Fruit fly (Drosophila melanogaster) whole organism, embryonic: ENCODE data around the gene CG14535.

Experiments used
- BtbVII ChIP-seq: fragments of 200-800 bp; sonication (Bioruptor generic); optimal IDR thresholded peaks from 3 replicates; lab custom pipeline; 2017; ENCODE audit warnings: missing biosample characterization, mild to moderate bottlenecking, missing genetic modification characterization
- CG11695 ChIP-seq: fragments of 200-800 bp; sonication (Bioruptor generic); IDR thresholded peaks from 3 replicates; pipeline ENCODE4 v1.3.6; 2022; ENCODE audit warnings: missing biosample characterization, missing genetic modification characterization
- CG11723 ChIP-seq: fragments of 200-800 bp; sonication (Bioruptor generic); optimal IDR thresholded peaks from 2 replicates; lab custom pipeline; 2017; ENCODE audit warnings: missing biosample characterization, mild to moderate bottlenecking, missing genetic modification characterization
- CG12071 ChIP-seq: fragments of 200-800 bp; sonication (Bioruptor generic); optimal IDR thresholded peaks from 3 replicates; lab custom pipeline; 2018; ENCODE audit warnings: missing biosample characterization, mild to moderate bottlenecking, missing genetic modification characterization
- CG12219 ChIP-seq: fragments of 200-800 bp; sonication (Bioruptor generic); optimal IDR thresholded peaks from 3 replicates; lab custom pipeline; 2018; ENCODE audit warnings: missing biosample characterization, mild to moderate bottlenecking, missing genetic modification characterization
- CG13624 ChIP-seq: fragments of 200-800 bp; sonication (Bioruptor generic); optimal IDR thresholded peaks from 2 replicates; lab custom pipeline; 2016; ENCODE audit warnings: missing biosample characterization, missing genetic modification characterization
- CG14710 ChIP-seq: fragments of 200-800 bp; sonication (Bioruptor generic); optimal IDR thresholded peaks from 3 replicates; lab custom pipeline; 2019; ENCODE audit warnings: missing biosample characterization, mild to moderate bottlenecking, missing genetic modification characterization, moderate library complexity
- CG16863 ChIP-seq: fragments of 200-800 bp; sonication (Bioruptor generic); optimal IDR thresholded peaks from 3 replicates; lab custom pipeline; 2016; ENCODE audit warnings: missing biosample characterization, missing genetic modification characterization
- CG3065 ChIP-seq: fragments of 200-800 bp; sonication (Bioruptor generic); optimal IDR thresholded peaks from 2 replicates; lab custom pipeline; 2016; ENCODE audit warnings: missing biosample characterization, missing genetic modification characterization
- CG3163 ChIP-seq: fragments of 200-800 bp; sonication (Bioruptor generic); optimal IDR thresholded peaks from 3 replicates; lab custom pipeline; 2016; ENCODE audit warnings: missing biosample characterization, missing genetic modification characterization
- CG34422 ChIP-seq: fragments of 200-800 bp; sonication (Bioruptor generic); IDR thresholded peaks from 3 replicates; pipeline ENCODE4 v1.3.6; 2022; ENCODE audit warnings: missing biosample characterization, missing genetic modification characterization
- CG3995 ChIP-seq: fragments of 200-800 bp; sonication (Bioruptor generic); optimal IDR thresholded peaks from 3 replicates; lab custom pipeline; 2016; ENCODE audit warnings: missing biosample characterization, missing genetic modification characterization
- CG4282 ChIP-seq: fragments of 200-800 bp; sonication (Bioruptor generic); optimal IDR thresholded peaks from 2 replicates; lab custom pipeline; 2016; ENCODE audit warnings: missing biosample characterization, missing genetic modification characterization
- CG4328 ChIP-seq: fragments of 200-800 bp; sonication (Bioruptor generic); optimal IDR thresholded peaks from 3 replicates; lab custom pipeline; 2017; ENCODE audit warnings: missing biosample characterization, missing genetic modification reagents, missing genetic modification characterization
- CG5953 ChIP-seq: fragments of 200-800 bp; sonication (Bioruptor generic); IDR thresholded peaks from 2 replicates; pipeline ENCODE4 v1.3.6; 2022; ENCODE audit warnings: missing biosample characterization, missing genetic modification characterization
- CG7987 ChIP-seq: fragments of 200-800 bp; sonication (Bioruptor generic); optimal IDR thresholded peaks from 2 replicates; lab custom pipeline; 2018; ENCODE audit warnings: missing biosample characterization, mild to moderate bottlenecking, missing genetic modification characterization, moderate library complexity
- CG9727 ChIP-seq: fragments of 200-800 bp; sonication (Bioruptor generic); optimal IDR thresholded peaks from 3 replicates; lab custom pipeline; 2017; ENCODE audit warnings: missing biosample characterization, mild to moderate bottlenecking, missing genetic modification characterization
- D19B ChIP-seq: fragments of 200-800 bp; sonication (Bioruptor generic); optimal IDR thresholded peaks from 2 replicates; lab custom pipeline; 2017; ENCODE audit warnings: missing biosample characterization, mild to moderate bottlenecking, missing genetic modification characterization
- Dad ChIP-seq: fragments of 200-800 bp; sonication (Bioruptor generic); optimal IDR thresholded peaks from 3 replicates; lab custom pipeline; 2016; ENCODE audit warnings: missing biosample characterization, missing genetic modification characterization
- Dfd ChIP-seq, 2 experiments: fragments of >200 bp; optimal IDR thresholded peaks; 2 replicates each; lab custom pipeline; 2017; ENCODE audit warnings: missing biosample characterization in 2 of 2, missing genetic modification characterization in 2 of 2
- Ets65A ChIP-seq: fragments of 200-800 bp; sonication (Bioruptor generic); peaks from one replicate; lab custom pipeline; 2016; ENCODE audit warnings: missing biosample characterization, missing genetic modification characterization
- HLH4C ChIP-seq: fragments of 200-800 bp; sonication (Bioruptor generic); IDR thresholded peaks from 3 replicates; pipeline ENCODE4 v1.3.6; 2022; ENCODE audit warnings: missing biosample characterization, missing genetic modification characterization; ENCODE audit not compliant: partially characterized antibody
- Kr ChIP-seq: fragments of 200-800 bp; sonication (Bioruptor generic); optimal IDR thresholded peaks from 2 replicates; lab custom pipeline; 2017; ENCODE audit warnings: missing biosample characterization, mild to moderate bottlenecking, missing genetic modification characterization
- Oaz ChIP-seq: fragments of 200-800 bp; sonication (Bioruptor generic); IDR thresholded peaks from 2 replicates; pipeline ENCODE4 v1.3.6; 2022; ENCODE audit warnings: missing biosample characterization, missing genetic modification characterization
- Rfx ChIP-seq: fragments of 200-800 bp; sonication (Bioruptor generic); IDR thresholded peaks from 2 replicates; pipeline ENCODE4 v1.3.6; 2022; ENCODE audit warnings: missing biosample characterization, missing genetic modification characterization
- Sox102F ChIP-seq: fragments of 200-800 bp; sonication (Bioruptor generic); optimal IDR thresholded peaks from 2 replicates; lab custom pipeline; 2018; ENCODE audit warnings: missing biosample characterization, mild to moderate bottlenecking, missing genetic modification characterization, moderate library complexity
- ase ChIP-seq: fragments of 200-800 bp; sonication (Bioruptor generic); IDR thresholded peaks from 3 replicates; pipeline ENCODE4 v1.3.6; 2022; ENCODE audit warnings: missing biosample characterization, missing genetic modification characterization
- bcd ChIP-seq: fragments of 200-800 bp; sonication (Bioruptor generic); optimal IDR thresholded peaks from 2 replicates; lab custom pipeline; 2017; ENCODE audit warnings: missing biosample characterization, mild to moderate bottlenecking, missing genetic modification characterization
- bigmax ChIP-seq: fragments of 200-800 bp; sonication (Bioruptor generic); optimal IDR thresholded peaks from 2 replicates; lab custom pipeline; 2018; ENCODE audit warnings: missing biosample characterization, mild to moderate bottlenecking, missing genetic modification characterization
- bowl ChIP-seq: fragments of 200-800 bp; sonication (Bioruptor generic); IDR thresholded peaks from 2 replicates; pipeline ENCODE4 v1.3.6; 2022; ENCODE audit warnings: missing biosample characterization, missing genetic modification characterization
- caup ChIP-seq: fragments of 200-800 bp; sonication (Bioruptor generic); optimal IDR thresholded peaks from 3 replicates; lab custom pipeline; 2017; ENCODE audit warnings: missing biosample characterization, mild to moderate bottlenecking, missing genetic modification characterization, moderate library complexity; ENCODE audit not compliant: severe bottlenecking
- chif ChIP-seq, 2 experiments: fragments of 200-800 bp; sonication (Bioruptor generic); optimal IDR thresholded peaks; 3 replicates each; lab custom pipeline; 2016; ENCODE audit warnings: missing biosample characterization in 2 of 2, missing genetic modification characterization in 2 of 2
- croc ChIP-seq: fragments of 200-800 bp; sonication (Bioruptor generic); conservative IDR thresholded peaks from 3 replicates; pipeline ENCODE4 v1.3.6; 2022; ENCODE audit warnings: missing biosample characterization, missing genetic modification characterization
- dan ChIP-seq: fragments of 200-800 bp; sonication (Bioruptor generic); IDR thresholded peaks from 2 replicates; pipeline ENCODE4 v1.3.6; 2022; ENCODE audit warnings: missing biosample characterization, missing genetic modification characterization
- ftz-f1 ChIP-seq: fragments of 200-800 bp; sonication (Bioruptor generic); optimal IDR thresholded peaks from 2 replicates; lab custom pipeline; 2016; ENCODE audit warnings: missing biosample characterization, missing genetic modification characterization
- gcm ChIP-seq: fragments of 200-800 bp; sonication (Bioruptor generic); optimal IDR thresholded peaks from 2 replicates; lab custom pipeline; 2019; ENCODE audit warnings: missing biosample characterization, mild to moderate bottlenecking, missing genetic modification characterization, moderate library complexity
- hkb ChIP-seq, 2 experiments: fragments of 200-800 bp in 1 of 2; fragments of >200 bp in 1 of 2; sonication (Bioruptor generic) in 1 of 2; IDR thresholded peaks in 1 of 2; optimal IDR thresholded peaks in 1 of 2; 2 replicates each; pipeline versions ENCODE4 v1.3.6 to Lab custom; 2017 to 2022; ENCODE audit warnings: missing biosample characterization in 1 of 2, missing genetic modification characterization in 1 of 2
- ind ChIP-seq: fragments of 200-800 bp; sonication (Bioruptor generic); optimal IDR thresholded peaks from 3 replicates; lab custom pipeline; 2016; ENCODE audit warnings: missing biosample characterization, missing genetic modification characterization
- klu ChIP-seq: fragments of 200-800 bp; sonication (Bioruptor generic); IDR thresholded peaks from 2 replicates; pipeline ENCODE4 v1.3.6; 2022; ENCODE audit warnings: missing biosample characterization, missing genetic modification characterization
- lov ChIP-seq, 2 experiments: fragments of 200-800 bp in 1 of 2; fragments of >200 bp in 1 of 2; sonication (Bioruptor generic) in 1 of 2; IDR thresholded peaks in 1 of 2; optimal IDR thresholded peaks in 1 of 2; 2 replicates in 1 of 2; 3 replicates in 1 of 2; pipeline versions ENCODE4 v1.3.6 to Lab custom; 2017 to 2022; ENCODE audit warnings: missing biosample characterization in 1 of 2, missing genetic modification characterization in 1 of 2
- nau ChIP-seq: fragments of 200-800 bp; sonication (Bioruptor generic); optimal IDR thresholded peaks from 3 replicates; lab custom pipeline; 2017; ENCODE audit warnings: missing biosample characterization, mild to moderate bottlenecking, missing genetic modification characterization, missing genetic modification reagents
- oc ChIP-seq: fragments of 200-800 bp; sonication (Bioruptor generic); optimal IDR thresholded peaks from 2 replicates; lab custom pipeline; 2018; ENCODE audit warnings: missing biosample characterization, mild to moderate bottlenecking, missing genetic modification characterization, moderate library complexity
- phol ChIP-seq: fragments of 200-800 bp; sonication (Bioruptor generic); optimal IDR thresholded peaks from 3 replicates; lab custom pipeline; 2018; ENCODE audit warnings: missing biosample characterization, mild to moderate bottlenecking, missing genetic modification characterization, moderate library complexity
- psq ChIP-seq: fragments of 200-800 bp; sonication (Bioruptor generic); optimal IDR thresholded peaks from 2 replicates; lab custom pipeline; 2017; ENCODE audit warnings: missing biosample characterization, missing genetic modification characterization
- sens-2 ChIP-seq: fragments of 200-800 bp; sonication (Bioruptor generic); IDR thresholded peaks from 2 replicates; pipeline ENCODE4 v1.3.6; 2022; ENCODE audit warnings: missing biosample characterization, missing genetic modification characterization
- slou ChIP-seq: fragments of 200-800 bp; sonication (Bioruptor generic); optimal IDR thresholded peaks from 3 replicates; lab custom pipeline; 2016; ENCODE audit warnings: missing biosample characterization, missing genetic modification characterization
- so ChIP-seq: fragments of 200-800 bp; sonication (Bioruptor generic); IDR thresholded peaks from 3 replicates; pipeline ENCODE4 v1.3.6; 2022; ENCODE audit warnings: missing biosample characterization, missing genetic modification characterization
- usp ChIP-seq: fragments of >200 bp; optimal IDR thresholded peaks from 2 replicates; lab custom pipeline; 2017; ENCODE audit warnings: missing biosample characterization, missing genetic modification characterization
- vfl ChIP-seq: fragments of 200-800 bp; sonication (Bioruptor generic); optimal IDR thresholded peaks from 2 replicates; lab custom pipeline; 2016; ENCODE audit warnings: missing biosample characterization, missing genetic modification characterization

Gene CG14535

dm6 chr2L:7811249-7812002 is 43.8 kb downstream of the CG14535 start, which contains the start of gene LanB1 (continued):
- no peak for TF ChIP-seq vfl (GFP tag; lab: Kevin White, UChicago)
- peak; percentile 52; the same call in 1 of the 3 replicates for TF ChIP-seq CG34422
- peak; percentile 28 for TF ChIP-seq ftz-f1
- no peak for TF ChIP-seq CG9727
- TF ChIP-seq ind (GFP tag; lab: Kevin White, UChicago), result no peak
- TF ChIP-seq CG12071 (GFP tag; lab: Kevin White, UChicago), result no peak
- TF ChIP-seq Dad (GFP tag; lab: Kevin White, UChicago), result peak; percentile 19
- no peak for TF ChIP-seq Ets65A (GFP tag; lab: Kevin White, UChicago)
- no peak for TF ChIP-seq CG4328 (GFP tag; lab: Kevin White, UChicago)
- TF ChIP-seq Kr, result peak; percentile 18
- peak; percentile 8 for TF ChIP-seq nau (GFP tag; lab: Kevin White, UChicago)
- no peak for TF ChIP-seq klu (GFP tag; lab: Robert Waterston, UW)
- TF ChIP-seq CG16863 (GFP tag; lab: Kevin White, UChicago), result peak; percentile 99
- TF ChIP-seq CG13624 (GFP tag; lab: Kevin White, UChicago), result peak; percentile 2
- TF ChIP-seq CG3995 (GFP tag; lab: Kevin White, UChicago), result no peak
- peak; percentile 13 for TF ChIP-seq caup (GFP tag; lab: Kevin White, UChicago)
- TF ChIP-seq BtbVII, result no peak
- TF ChIP-seq Dfd (GFP tag; optimal IDR thresholded peaks at IDR 0.05; lab: Kevin White, UChicago), result no peak
- no peak for TF ChIP-seq CG5953 (GFP tag; lab: Robert Waterston, UW)
- no peak for TF ChIP-seq CG3163 (GFP tag; lab: Kevin White, UChicago)
- TF ChIP-seq phol, result no peak
- TF ChIP-seq bcd, result no peak
- peak; percentile 16 for TF ChIP-seq CG12219 (GFP tag; lab: Kevin White, UChicago)
- TF ChIP-seq chif (GFP tag; optimal IDR thresholded peaks at IDR 0.05; lab: Kevin White, UChicago), result no peak
- TF ChIP-seq CG4282 (GFP tag; lab: Kevin White, UChicago), result no peak
- TF ChIP-seq bigmax (GFP tag; lab: Kevin White, UChicago), result no peak
- no peak for TF ChIP-seq CG3065 (GFP tag; lab: Kevin White, UChicago)
- TF ChIP-seq so (GFP tag; lab: Robert Waterston, UW), result no peak
- TF ChIP-seq oc, result peak; percentile 52
- no peak for TF ChIP-seq slou (GFP tag; lab: Kevin White, UChicago)
- no peak for TF ChIP-seq gcm (GFP tag; lab: Kevin White, UChicago)
- no peak for TF ChIP-seq CG14710 (tag; lab: Kevin White, UChicago)
- peak; percentile 36 for TF ChIP-seq CG7987 (GFP tag; lab: Kevin White, UChicago)
- no peak for TF ChIP-seq croc (GFP tag; lab: Robert Waterston, UW)
- 0 out of 2 replicates have a peak, but pooled peaks have one; percentile 14 for TF ChIP-seq bowl (GFP tag; lab: Robert Waterston, UW)
- no peak for TF ChIP-seq CG11723 (GFP tag; lab: Kevin White, UChicago)
- TF ChIP-seq usp, result no peak
- no peak for TF ChIP-seq hkb (optimal IDR thresholded peaks at IDR 0.05; lab: Kevin White, UChicago)
- peak; percentile 34; the same call in 1 of the 2 replicates for TF ChIP-seq hkb (GFP tag; IDR thresholded peaks at IDR 0.05; lab: Robert Waterston, UW)
- no peak for TF ChIP-seq lov (optimal IDR thresholded peaks at IDR 0.05; lab: Kevin White, UChicago)
- 0 out of 3 replicates have a peak, but pooled peaks have one; percentile 27 for TF ChIP-seq lov (GFP tag; IDR thresholded peaks at IDR 0.05; lab: Robert Waterston, UW)
- peak; percentile 37 for TF ChIP-seq psq (GFP tag; lab: Kevin White, UChicago)
- TF ChIP-seq HLH4C (GFP tag; lab: Robert Waterston, UW), result peak; percentile 61; the same call in 1 of the 3 replicates
- no peak for TF ChIP-seq CG11695 (GFP tag; lab: Robert Waterston, UW)
- TF ChIP-seq D19B, result no peak
- peak; percentile 32; the same call in 1 of the 2 replicates for TF ChIP-seq Rfx (GFP tag; lab: Robert Waterston, UW)
- no peak for TF ChIP-seq Sox102F
- no peak for TF ChIP-seq dan (GFP tag; lab: Robert Waterston, UW)
- no peak for TF ChIP-seq ase (GFP tag; lab: Robert Waterston, UW)
- TF ChIP-seq Oaz (GFP tag; lab: Robert Waterston, UW), result no peak
- TF ChIP-seq sens-2 (GFP tag; lab: Robert Waterston, UW), result no peak
